Fruit fly (Drosophila melanogaster): ENCODE results near the gene CG31974.

CG31974 gene

DNA sequence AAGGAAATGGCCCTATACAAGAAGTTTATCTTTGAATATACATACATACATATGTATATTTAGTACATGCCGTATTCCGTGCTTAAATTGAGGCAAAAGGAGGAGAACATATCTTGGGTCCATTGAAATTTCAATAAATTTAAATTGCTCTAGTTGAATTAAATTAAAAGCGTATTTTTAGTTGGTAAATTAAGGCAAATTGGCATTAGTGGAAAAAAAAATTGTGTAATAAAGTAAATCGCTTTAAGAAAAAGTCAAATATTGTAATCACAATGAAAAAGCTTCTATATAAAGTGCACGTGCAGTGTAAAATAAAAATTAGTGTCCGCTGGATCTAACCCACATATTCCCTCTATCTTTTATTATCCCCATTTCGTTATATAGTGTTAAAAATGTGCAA lies 19.3 kb upstream of the CG31974 start:
- no peak for TF ChIP-seq insv (optimal IDR thresholded peaks at IDR 0.05)
- no peak for TF ChIP-seq Sin3A (optimal IDR thresholded peaks at IDR 0.05)
- TF ChIP-seq Myc (optimal IDR thresholded peaks at IDR 0.05), result no peak
- no peak for TF ChIP-seq h (optimal IDR thresholded peaks at IDR 0.05)
- TF ChIP-seq ttk (optimal IDR thresholded peaks at IDR 0.05), result no peak
- TF ChIP-seq psq (optimal IDR thresholded peaks at IDR 0.05), result no peak

DNA sequence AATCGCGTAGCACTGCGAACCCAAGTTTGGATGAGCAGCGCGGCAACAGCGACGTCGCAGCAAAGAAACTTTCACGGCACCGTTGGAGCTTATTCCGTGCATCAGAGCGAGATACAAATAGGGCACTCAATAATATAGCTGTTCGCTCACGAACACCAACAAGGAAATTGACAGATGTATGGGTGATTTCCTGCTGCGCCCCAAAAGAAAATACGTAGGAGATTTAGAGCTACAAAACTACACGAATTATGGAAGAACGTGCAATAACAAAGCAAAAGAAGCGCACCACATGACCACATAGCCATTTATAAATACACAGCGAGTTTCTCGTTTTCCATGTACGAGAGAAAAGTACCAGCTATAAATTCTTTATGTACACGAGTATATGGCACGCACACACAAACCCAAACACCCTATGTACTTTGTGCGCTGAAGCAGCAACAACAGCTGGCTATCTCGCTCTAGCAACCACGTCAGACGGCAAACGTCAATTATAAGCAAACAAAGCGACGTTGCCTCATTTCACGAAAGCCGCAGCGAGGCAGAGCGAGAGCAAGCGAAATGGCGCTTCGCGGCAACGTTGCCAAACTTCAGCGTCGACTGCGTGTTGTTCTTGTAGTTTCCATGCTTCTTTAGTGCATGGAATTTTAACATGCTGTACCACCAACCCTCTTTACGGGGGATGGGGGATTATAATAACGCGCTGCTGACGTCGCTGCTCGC lies 18.7 kb upstream of the CG31974 start:
- TF ChIP-seq insv (optimal IDR thresholded peaks at IDR 0.05), result no peak
- no peak for TF ChIP-seq h (optimal IDR thresholded peaks at IDR 0.05)
- TF ChIP-seq Sin3A (optimal IDR thresholded peaks at IDR 0.05), result no peak
- no peak for TF ChIP-seq ttk (optimal IDR thresholded peaks at IDR 0.05)
- TF ChIP-seq Myc (optimal IDR thresholded peaks at IDR 0.05), result no peak
- TF ChIP-seq psq (optimal IDR thresholded peaks at IDR 0.05), result no peak

DNA sequence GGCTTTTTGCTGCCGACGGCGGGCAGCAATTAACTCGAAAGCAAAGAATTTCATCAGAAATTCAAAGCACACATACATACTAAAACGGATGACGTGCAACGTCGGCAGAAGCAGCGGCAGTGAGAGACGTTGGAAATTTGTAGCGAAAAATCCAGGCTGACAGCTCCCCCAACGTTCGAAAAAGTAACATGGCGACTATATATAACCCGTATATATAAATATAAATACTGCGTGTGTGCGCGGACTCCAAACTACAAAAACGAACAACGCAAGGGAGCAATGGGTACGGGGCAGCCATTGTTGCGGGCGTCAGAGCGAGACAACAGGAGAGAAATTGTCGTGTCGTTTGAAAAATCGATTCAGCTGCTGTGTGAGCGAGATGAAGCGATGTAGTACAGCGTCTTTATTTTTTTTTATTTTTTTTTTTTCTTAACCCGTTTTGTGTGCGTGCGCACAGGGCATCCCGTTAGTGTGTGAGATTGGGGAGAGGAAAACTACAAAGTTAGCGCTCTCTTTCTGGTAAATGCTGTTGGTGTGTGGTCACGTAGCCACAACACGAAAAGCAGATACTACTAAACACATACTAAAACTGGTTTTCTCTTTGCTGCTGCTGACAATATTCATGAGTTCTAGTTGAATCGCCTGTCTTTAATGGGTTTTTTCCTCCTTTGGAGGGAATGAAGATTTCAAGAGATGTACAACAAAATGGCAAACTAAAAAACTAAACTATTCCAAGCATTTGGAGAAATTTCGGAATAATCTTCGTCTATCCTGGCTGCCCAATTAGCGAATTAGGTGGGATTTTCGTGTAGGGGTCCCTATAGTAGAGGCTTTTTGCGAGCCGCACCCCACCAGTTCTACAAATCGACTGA lies 17.9 kb upstream of the CG31974 start:
- no peak for TF ChIP-seq insv (optimal IDR thresholded peaks at IDR 0.05)
- TF ChIP-seq Myc (optimal IDR thresholded peaks at IDR 0.05), result no peak
- TF ChIP-seq Sin3A (optimal IDR thresholded peaks at IDR 0.05), result no peak
- no peak for TF ChIP-seq ttk (optimal IDR thresholded peaks at IDR 0.05)
- no peak for TF ChIP-seq h (optimal IDR thresholded peaks at IDR 0.05)
- no peak for TF ChIP-seq psq (optimal IDR thresholded peaks at IDR 0.05)

- no peak for TF ChIP-seq Sin3A (optimal IDR thresholded peaks at IDR 0.05)
- TF ChIP-seq psq (optimal IDR thresholded peaks at IDR 0.05), result no peak
- no peak for TF ChIP-seq ttk (optimal IDR thresholded peaks at IDR 0.05)
- TF ChIP-seq insv (optimal IDR thresholded peaks at IDR 0.05), result no peak
- no peak for TF ChIP-seq h (optimal IDR thresholded peaks at IDR 0.05)
- no peak for TF ChIP-seq Myc (optimal IDR thresholded peaks at IDR 0.05)
Observed at dm6 chr2L:158649-159257, 15.9 kb upstream of the CG31974 start, which contains the start of the genes CG33635 and spen. CG33635 (minus strand) TSS chr2L:158664. spen (plus strand) TSS chr2L:159032.

DNA sequence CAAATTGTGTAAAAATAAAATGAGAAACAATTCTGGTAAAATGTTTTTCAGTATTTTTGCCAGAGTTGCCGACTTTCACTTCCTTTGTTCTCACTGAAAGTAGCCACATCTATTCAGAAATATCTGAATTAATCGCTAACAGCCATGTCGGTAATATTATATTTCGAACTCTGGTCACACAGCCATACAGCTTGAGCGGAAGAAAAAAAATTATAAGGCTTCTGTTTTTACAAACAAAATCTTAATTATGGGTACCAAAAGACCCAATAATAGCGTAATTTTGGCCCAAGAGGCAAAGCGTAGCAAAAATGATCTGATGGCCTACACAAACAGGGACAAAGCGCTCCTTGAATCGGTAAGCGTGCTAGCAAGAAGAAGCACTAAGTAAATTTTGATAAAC lies 13.1 kb upstream of the CG31974 start, which contains the start of gene CG3436:
Gene CG3436 (plus strand): TSS at position 36 of the 400 bp plus-strand sequence.
- TF ChIP-seq ttk (optimal IDR thresholded peaks at IDR 0.05) (no peak), Myc (optimal IDR thresholded peaks at IDR 0.05) (no peak), h (optimal IDR thresholded peaks at IDR 0.05) (no peak), insv (optimal IDR thresholded peaks at IDR 0.05) (no peak), Sin3A (optimal IDR thresholded peaks at IDR 0.05) (no peak), psq (optimal IDR thresholded peaks at IDR 0.05) (no peak)

- TF ChIP-seq ttk (optimal IDR thresholded peaks at IDR 0.05), result no peak
- no peak for TF ChIP-seq Sin3A (optimal IDR thresholded peaks at IDR 0.05)
- TF ChIP-seq psq (optimal IDR thresholded peaks at IDR 0.05), result no peak
- TF ChIP-seq insv (optimal IDR thresholded peaks at IDR 0.05), result no peak
- no peak for TF ChIP-seq Myc (optimal IDR thresholded peaks at IDR 0.05)
- no peak for TF ChIP-seq h (optimal IDR thresholded peaks at IDR 0.05)
Observed at dm6 chr2L:155215-155712, 12.4 kb upstream of the CG31974 start, which contains the start of gene Pus10. Pus10 (minus strand) TSS chr2L:155305.

DNA sequence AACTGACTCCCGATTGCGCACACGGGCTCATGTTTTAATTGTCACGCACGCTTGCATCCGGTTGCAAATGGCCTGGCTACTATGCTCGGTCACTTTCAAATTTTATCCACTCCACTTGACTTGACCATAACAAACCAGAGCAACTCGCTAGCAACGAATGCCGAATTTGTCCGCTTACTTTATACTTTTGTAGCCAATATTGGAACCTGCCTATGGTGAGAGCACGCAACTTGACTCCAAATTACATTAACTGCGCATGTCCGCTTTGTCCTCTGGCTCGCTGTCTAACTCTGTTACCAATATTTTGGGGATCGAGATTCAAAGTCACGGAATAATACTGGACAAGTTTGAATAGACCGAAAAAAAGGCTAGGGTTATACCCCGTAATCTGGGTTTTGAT lies 10.3 kb upstream of the CG31974 start, which contains the start of gene CG42399:
Gene CG42399 (minus strand): TSS at position 159 of the 400 bp plus-strand sequence.
- TF ChIP-seq Sin3A (optimal IDR thresholded peaks at IDR 0.05) (no peak), Myc (optimal IDR thresholded peaks at IDR 0.05) (no peak), h (optimal IDR thresholded peaks at IDR 0.05) (no peak), psq (optimal IDR thresholded peaks at IDR 0.05) (no peak), insv (optimal IDR thresholded peaks at IDR 0.05) (no peak), ttk (optimal IDR thresholded peaks at IDR 0.05) (no peak)

DNA sequence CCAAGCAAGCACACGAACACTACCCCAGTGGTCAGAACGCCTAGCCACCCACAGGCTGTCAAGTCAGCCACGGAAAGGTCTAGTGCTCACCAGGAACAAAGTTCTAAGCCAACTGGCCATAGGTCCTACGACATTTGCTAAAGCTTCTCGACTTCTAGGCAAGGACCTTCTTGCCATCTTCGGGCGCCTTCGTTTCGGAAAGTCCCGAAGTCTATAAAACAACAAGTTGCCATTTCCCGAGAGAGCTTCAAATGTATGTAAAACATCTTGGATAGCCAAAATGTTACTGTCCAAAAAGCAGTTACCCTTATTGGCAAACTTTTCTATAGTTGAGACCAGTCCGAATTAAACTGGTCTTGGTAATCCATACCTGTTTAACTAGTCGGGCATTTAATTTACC lies 3.6 kb upstream of the CG31974 start:
- no peak for TF ChIP-seq insv (optimal IDR thresholded peaks at IDR 0.05)
- TF ChIP-seq Sin3A (optimal IDR thresholded peaks at IDR 0.05), result no peak
- TF ChIP-seq h (optimal IDR thresholded peaks at IDR 0.05), result no peak
- TF ChIP-seq psq (optimal IDR thresholded peaks at IDR 0.05), result no peak
- no peak for TF ChIP-seq ttk (optimal IDR thresholded peaks at IDR 0.05)
- TF ChIP-seq Myc (optimal IDR thresholded peaks at IDR 0.05), result no peak

- no peak for TF ChIP-seq h (optimal IDR thresholded peaks at IDR 0.05)
- no peak for TF ChIP-seq psq (optimal IDR thresholded peaks at IDR 0.05)
- no peak for TF ChIP-seq ttk (optimal IDR thresholded peaks at IDR 0.05)
- TF ChIP-seq Myc (optimal IDR thresholded peaks at IDR 0.05), result no peak
- TF ChIP-seq Sin3A (optimal IDR thresholded peaks at IDR 0.05), result no peak
Observed at dm6 chr2L:140849-141248, 2.0 kb downstream of the CG31974 start, which contains the start of the genes CG31975 and ovm. CG31975 (minus strand) TSS chr2L:140992. ovm (minus strand) TSS chr2L:140992.

DNA sequence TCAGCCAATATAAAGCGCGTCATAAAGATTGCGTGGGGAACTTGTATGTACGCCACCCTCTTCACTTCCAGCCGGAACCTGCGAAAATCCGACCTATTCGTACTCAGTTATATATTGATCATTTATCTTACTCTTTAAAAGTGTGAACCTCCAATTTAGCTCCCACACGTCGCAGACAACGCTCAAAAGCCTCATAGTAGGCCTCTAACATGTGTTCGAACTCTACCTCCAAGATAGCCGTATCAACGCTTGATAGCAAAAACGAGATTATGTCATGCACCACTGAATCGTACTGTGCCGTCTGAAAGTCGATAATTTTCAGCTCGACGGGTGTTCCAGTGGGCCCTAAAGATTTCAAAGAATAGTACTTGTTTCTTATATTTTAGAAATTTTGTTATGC lies 3.3 kb downstream of the CG31974 start:
- TF ChIP-seq insv (optimal IDR thresholded peaks at IDR 0.05) (no peak), Myc (optimal IDR thresholded peaks at IDR 0.05) (no peak), h (optimal IDR thresholded peaks at IDR 0.05) (no peak), Sin3A (optimal IDR thresholded peaks at IDR 0.05) (no peak), psq (optimal IDR thresholded peaks at IDR 0.05) (no peak), ttk (optimal IDR thresholded peaks at IDR 0.05) (no peak)

- TF ChIP-seq insv (optimal IDR thresholded peaks at IDR 0.05) (no peak), Sin3A (optimal IDR thresholded peaks at IDR 0.05) (no peak)
Observed at dm6 chr2L:138063-138462, 4.8 kb downstream of the CG31974 start.

Data from Kc167 (cell line).